Worm (Caenorhabditis elegans) whole organism, mixed stage, embryonic: ENCODE results near the gene pmk-2.

Experiments
- mls-2 ChIP-seq: sonication (generic microtip); optimal IDR thresholded peaks from 2 replicates; lab custom pipeline; 2016; ENCODE audit warnings: mild to moderate bottlenecking, missing genetic modification characterization, moderate library complexity, missing compliant biosample characterization
- nhr-76 ChIP-seq: sonication (generic microtip); optimal IDR thresholded peaks from 2 replicates; lab custom pipeline; 2017; ENCODE audit warnings: missing biosample characterization, missing genetic modification characterization
- pha-4 ChIP-seq: fragments of 150-350 bp; optimal IDR thresholded peaks from 2 replicates; lab custom pipeline; 2018; ENCODE audit warnings: missing biosample characterization, missing genetic modification reagents, missing genetic modification characterization

- TF ChIP-seq pha-4: no peak
- no peak for TF ChIP-seq mls-2 (tag; lab: Kevin White, UChicago)
- TF ChIP-seq nhr-76 (tag; lab: Kevin White, UChicago): no peak
Observed at ce11 chrIV:8157161-8157560, 13.9 kb downstream of the pmk-2 start, which contains the start of gene B0218.5.
